Worm (Caenorhabditis elegans) whole organism, L2 larva: ENCODE measurements around the gene ZK354.7.
A peak's percentile ranks its signal among the peaks of the same experiment; 100 is the strongest.
"Not testable (repeated sequence)": the region's sequence is repeated elsewhere in the genome, so short reads cannot be mapped to it uniquely, and the experiment has no call there.

Experiments used
- ama-1 ChIP-seq: fragments of 150-350 bp; optimal IDR thresholded peaks from 2 replicates; lab custom pipeline; 2018; ENCODE audit warnings: inconsistent platforms
- ceh-82 ChIP-seq: fragments of 150-350 bp; optimal IDR thresholded peaks from 2 replicates; lab custom pipeline; 2014; ENCODE audit warnings: missing biosample characterization, missing genetic modification characterization
- egl-27 ChIP-seq: sonication (generic microtip); optimal IDR thresholded peaks from 3 replicates; lab custom pipeline; 2017; ENCODE audit warnings: missing biosample characterization, missing genetic modification reagents, missing genetic modification characterization
- elt-3 ChIP-seq: sonication (generic microtip); optimal IDR thresholded peaks from 2 replicates; lab custom pipeline; 2017; ENCODE audit warnings: missing biosample characterization, missing genetic modification characterization
- fos-1 ChIP-seq: fragments of 150-350 bp; optimal IDR thresholded peaks from 2 replicates; lab custom pipeline; 2014; ENCODE audit warnings: missing biosample characterization, missing genetic modification characterization
- lin-39 ChIP-seq: fragments of 150-350 bp; optimal IDR thresholded peaks from 2 replicates; lab custom pipeline; 2014; ENCODE audit warnings: missing biosample characterization, missing genetic modification reagents, missing genetic modification characterization
- mbf-1 ChIP-seq: sonication (generic microtip); optimal IDR thresholded peaks from 2 replicates; lab custom pipeline; 2017; ENCODE audit warnings: missing biosample characterization, missing genetic modification characterization
- mdl-1 ChIP-seq, 2 experiments: fragments of 150-350 bp in 1 of 2; sonication (generic microtip) in 1 of 2; optimal IDR thresholded peaks; 2 replicates each; lab custom pipeline; 2017; ENCODE audit warnings: missing biosample characterization in 2 of 2, missing genetic modification characterization in 2 of 2
- nhr-11 ChIP-seq: fragments of 150-350 bp; optimal IDR thresholded peaks from 2 replicates; lab custom pipeline; 2014; ENCODE audit warnings: missing biosample characterization, missing genetic modification characterization
- nhr-25 ChIP-seq: fragments of 150-350 bp; sonication (generic microtip); optimal IDR thresholded peaks from 3 replicates; lab custom pipeline; 2014; ENCODE audit warnings: missing biosample characterization, missing genetic modification characterization
- sma-3 ChIP-seq: sonication (generic microtip); optimal IDR thresholded peaks from 2 replicates; lab custom pipeline; 2016; ENCODE audit warnings: missing genetic modification reagents, missing genetic modification characterization, missing compliant biosample characterization
- snpc-4 ChIP-seq: fragments of 150-350 bp; optimal IDR thresholded peaks from 2 replicates; lab custom pipeline; 2014; ENCODE audit warnings: missing biosample characterization, missing genetic modification characterization
- unc-55 ChIP-seq: fragments of 150-350 bp; sonication (generic microtip); optimal IDR thresholded peaks from 3 replicates; lab custom pipeline; 2014; ENCODE audit warnings: missing biosample characterization, missing genetic modification reagents, missing genetic modification characterization
- zag-1 ChIP-seq: fragments of 150-350 bp; optimal IDR thresholded peaks from 2 replicates; lab custom pipeline; 2014; ENCODE audit warnings: missing biosample characterization, missing genetic modification characterization
- ztf-11 ChIP-seq: sonication (generic microtip); optimal IDR thresholded peaks from 2 replicates; lab custom pipeline; 2017; ENCODE audit warnings: missing biosample characterization, missing genetic modification characterization
- ztf-4 ChIP-seq: fragments of 150-350 bp; optimal IDR thresholded peaks from 2 replicates; lab custom pipeline; 2014; ENCODE audit warnings: missing biosample characterization, missing genetic modification characterization

ZK354.7 gene

DNA sequence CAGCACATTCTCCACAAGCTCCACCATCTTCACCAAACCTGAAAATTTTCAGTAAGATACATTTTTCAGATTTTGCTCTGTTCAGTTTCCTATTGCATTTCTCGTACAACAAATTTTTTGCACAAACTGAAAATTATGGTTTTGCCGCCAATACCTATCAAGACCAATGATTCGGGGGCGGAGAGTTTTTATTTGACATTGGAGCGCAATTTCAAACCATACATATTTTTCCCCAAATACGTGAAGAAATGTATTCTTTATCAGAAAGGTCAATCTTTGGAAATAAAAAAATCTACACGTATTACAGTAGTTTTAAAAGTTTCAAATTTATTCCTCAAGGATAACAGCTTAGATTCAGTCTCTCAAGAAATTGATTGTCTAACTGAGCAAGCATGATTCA lies 36.5 kb downstream of the ZK354.7 start, which contains the start of gene F36H12.5:
F36H12.5 (plus strand) TSS at position 301 of the 400 bp plus-strand sequence.
- TF ChIP-seq fos-1 (tag; lab: Kevin White, UChicago) (no peak), ztf-11 (tag; lab: Kevin White, UChicago) (no peak), mdl-1 (tag; optimal IDR thresholded peaks at IDR 0.05; lab: Kevin White, UChicago) (no peak), snpc-4 (no peak), ztf-4 (no peak), nhr-25 (no peak), sma-3 (no peak)
- TF ChIP-seq, all 48 proteins: peak for 0

ce11 chrIV:5264700-5265210 lies 38.2 kb downstream of the ZK354.7 start:
- TF ChIP-seq snpc-4 (peak; percentile 68), ama-1 (peak; percentile 61)

DNA sequence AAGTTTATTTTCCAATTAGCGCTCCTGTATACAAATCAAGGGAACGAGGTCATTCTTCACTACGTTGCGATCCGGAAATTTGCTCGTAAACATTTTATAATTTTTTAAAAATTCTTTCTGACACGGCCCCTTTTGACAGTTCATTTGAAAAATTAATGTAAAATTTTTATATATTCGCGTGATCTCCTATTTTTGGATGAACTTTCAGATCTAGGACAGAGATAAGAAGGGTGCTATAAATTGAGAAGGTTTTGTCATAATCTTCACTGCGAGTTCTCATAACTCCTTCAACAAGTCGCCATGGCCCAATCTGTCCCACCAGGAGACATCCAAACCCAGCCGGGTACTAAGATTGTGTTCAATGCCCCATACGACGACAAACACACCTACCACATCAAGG lies 42.6 kb downstream of the ZK354.7 start, which contains the start of gene msp-19:
msp-19 (plus strand) TSS at position 301 of the 400 bp plus-strand sequence.
- not testable (repeated sequence) for TF ChIP-seq nhr-11 (tag; lab: Kevin White, UChicago); egl-27 (tag; lab: Kevin White, UChicago); zag-1

ce11 chrIV:5258385-5258784 lies 44.5 kb downstream of the ZK354.7 start, which contains the start of gene ttbk-2.1:
TSS of gene ttbk-2.1 (plus strand) at chrIV:5258685.
- TF ChIP-seq lin-39, ceh-82, nhr-11 (tag; lab: Kevin White, UChicago): not testable (repeated sequence)

- not testable (repeated sequence) for TF ChIP-seq zag-1; fos-1 (tag; lab: Kevin White, UChicago); mbf-1 (tag; lab: Kevin White, UChicago)
Measured at ce11 chrIV:5256731-5257130, 46.2 kb downstream of the ZK354.7 start, which contains the start of gene F36H12.9. TSS of gene F36H12.9 (plus strand) at chrIV:5257031.

ce11 chrIV:5254678-5255077 lies 48.3 kb downstream of the ZK354.7 start, which contains the start of gene F36H12.10:
TSS of gene F36H12.10 (minus strand) at chrIV:5254778.
- not testable (repeated sequence) for TF ChIP-seq mbf-1 (tag; lab: Kevin White, UChicago); elt-3 (tag; lab: Kevin White, UChicago); unc-55 (GFP tag; lab: Kevin White, UChicago)
